Worm (Caenorhabditis elegans) whole organism, early embryonic: ENCODE measurements around the gene psa-3.

Experiments
- F13C5.2 ChIP-seq: sonication (generic microtip); optimal IDR thresholded peaks from 2 replicates; lab custom pipeline; 2017; ENCODE audit warnings: mild to moderate bottlenecking, missing genetic modification characterization, inconsistent platforms, missing compliant biosample characterization
- aly-1 ChIP-seq: sonication (generic microtip); optimal IDR thresholded peaks from 2 replicates; lab custom pipeline; 2016; ENCODE audit warnings: missing genetic modification characterization, missing compliant biosample characterization
- ama-1 ChIP-seq: fragments of 150-350 bp; optimal IDR thresholded peaks from 2 replicates; lab custom pipeline; 2014
- ceh-13 ChIP-seq: fragments of 200-800 bp; sonication (Bioruptor generic); optimal IDR thresholded peaks from 2 replicates; lab custom pipeline; 2018; ENCODE audit warnings: mild to moderate bottlenecking, missing genetic modification characterization, missing compliant biosample characterization
- ceh-36 ChIP-seq: sonication (generic microtip); optimal IDR thresholded peaks from 2 replicates; lab custom pipeline; 2016; ENCODE audit warnings: missing genetic modification characterization, inconsistent platforms, missing compliant biosample characterization
- ets-7 ChIP-seq: sonication (generic microtip); optimal IDR thresholded peaks from 2 replicates; lab custom pipeline; 2016; ENCODE audit warnings: missing genotype, missing genetic modification characterization, missing compliant biosample characterization
- flt-1 ChIP-seq: fragments of 200-800 bp; sonication (Bioruptor generic); IDR thresholded peaks from 2 replicates; pipeline ENCODE4 v1.3.6; 2022; ENCODE audit warnings: missing genetic modification characterization, missing compliant biosample characterization
- hmbx-1 ChIP-seq: sonication (generic microtip); optimal IDR thresholded peaks from 2 replicates; lab custom pipeline; 2016; ENCODE audit warnings: mild to moderate bottlenecking, missing genetic modification characterization, missing compliant biosample characterization
- pes-1 ChIP-seq: fragments of 200-800 bp; sonication (Bioruptor generic); IDR thresholded peaks from 2 replicates; pipeline ENCODE4 v1.3.6; 2022; ENCODE audit warnings: missing genetic modification reagents, missing genetic modification characterization, missing compliant biosample characterization
- scrt-1 ChIP-seq: fragments of 200-800 bp; sonication (Bioruptor generic); IDR thresholded peaks from 2 replicates; pipeline ENCODE4 v1.3.6; 2022; ENCODE audit warnings: missing genetic modification characterization, missing compliant biosample characterization
- sea-1 ChIP-seq: fragments of 200-800 bp; sonication (Bioruptor generic); conservative IDR thresholded peaks from 2 replicates; pipeline ENCODE4 v1.3.6; 2022; ENCODE audit warnings: missing genetic modification characterization, missing compliant biosample characterization

DNA sequence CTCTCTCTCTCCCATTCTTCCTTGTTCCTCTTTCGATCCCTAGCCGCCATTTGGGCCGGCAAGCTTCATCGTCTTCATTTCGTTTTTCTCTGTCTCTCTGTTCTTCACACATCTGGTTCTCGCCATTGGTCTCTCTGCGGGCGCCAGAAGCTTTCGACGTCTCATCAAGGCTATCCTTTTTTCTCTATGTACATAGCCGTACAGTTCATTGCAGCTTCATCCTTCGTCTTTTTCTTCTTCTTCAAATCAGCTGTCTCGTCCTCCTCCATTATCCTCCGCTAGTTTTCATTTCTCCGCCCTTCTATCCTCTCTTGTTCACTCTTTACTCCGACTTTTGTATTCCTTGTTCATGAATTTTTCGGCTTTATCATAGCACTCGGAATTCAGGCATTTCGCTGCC is 12.9 kb downstream of the psa-3 start, which contains the start of gene F39D8.3:
- TF ChIP-seq aly-1 (tag; lab: Kevin White, UChicago) (no peak), ama-1 (lab: Kevin White, UChicago) (no peak), ets-7 (tag; lab: Kevin White, UChicago) (no peak), ceh-13 (no peak), F13C5.2 (tag; lab: Kevin White, UChicago) (no peak), ceh-36 (no peak), sea-1 (GFP tag; lab: Robert Waterston, UW) (no peak), hmbx-1 (tag; lab: Kevin White, UChicago) (no peak), scrt-1 (GFP tag; lab: Robert Waterston, UW) (no peak), pes-1 (no peak), flt-1 (GFP tag; lab: Robert Waterston, UW) (no peak)
